Fruit fly (Drosophila melanogaster): ENCODE data around the gene CG3817.
A peak's percentile ranks its signal among the peaks of the same experiment; 100 is the strongest.

Gene CG3817

DNA sequence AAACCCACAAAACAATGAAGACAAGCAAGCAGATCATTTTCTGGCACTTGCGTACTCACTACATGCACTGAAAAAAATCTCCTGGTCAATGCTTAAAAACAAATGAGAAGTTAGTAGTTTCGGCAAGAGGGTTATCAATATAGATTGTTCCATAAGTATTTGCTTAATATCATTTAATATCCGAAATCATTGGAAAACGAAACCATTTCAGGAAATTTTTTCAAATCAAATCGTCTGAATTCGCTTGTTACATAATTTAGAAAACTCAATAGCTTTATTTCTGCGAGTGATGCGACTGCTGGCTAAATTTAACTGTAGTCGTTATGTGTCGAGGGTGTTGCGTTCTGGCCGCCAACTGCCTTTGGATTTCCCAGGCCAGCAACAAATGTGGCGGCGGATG, 20.4 kb upstream of the CG3817 start (continued):
- no peak for TF ChIP-seq Nf-YB (GFP tag; optimal IDR thresholded peaks at IDR 0.05)
- no peak for TF ChIP-seq CG15011 (GFP tag; optimal IDR thresholded peaks at IDR 0.05)
- TF ChIP-seq ab (GFP tag; optimal IDR thresholded peaks at IDR 0.05) = no peak
- TF ChIP-seq D19A (tag; optimal IDR thresholded peaks at IDR 0.05) = no peak
- TF ChIP-seq CG1233 (GFP tag; optimal IDR thresholded peaks at IDR 0.05) = no peak
- peak; percentile 34 for TF ChIP-seq CG10147 (GFP tag; optimal IDR thresholded peaks at IDR 0.05)
- TF ChIP-seq Awh (GFP tag; IDR thresholded peaks at IDR 0.05) = no peak
- TF ChIP-seq CG12769 (tag; optimal IDR thresholded peaks at IDR 0.05) = peak; percentile 4
- no peak for TF ChIP-seq Poxn (GFP tag; IDR thresholded peaks at IDR 0.05)
- no peak for TF ChIP-seq org-1 (GFP tag; optimal IDR thresholded peaks at IDR 0.05)
- TF ChIP-seq CG14710 (tag; optimal IDR thresholded peaks at IDR 0.05) = no peak
- TF ChIP-seq CG6791 (GFP tag; IDR thresholded peaks at IDR 0.05; ENCODE audit: partially characterized antibody) = no peak
- no peak for TF ChIP-seq Hr39 (optimal IDR thresholded peaks at IDR 0.05)
- TF ChIP-seq CoRest (tag; optimal IDR thresholded peaks at IDR 0.05) = no peak
- peak; percentile 5 for TF ChIP-seq CG12155 (GFP tag; optimal IDR thresholded peaks at IDR 0.05)
- TF ChIP-seq klu (GFP tag; IDR thresholded peaks at IDR 0.05) = no peak
- no peak for TF ChIP-seq schlank (tag; optimal IDR thresholded peaks at IDR 0.05)
- TF ChIP-seq CG13424 (tag; optimal IDR thresholded peaks at IDR 0.05) = peak; percentile 20
- TF ChIP-seq Hmr (GFP tag; optimal IDR thresholded peaks at IDR 0.05) = peak; percentile 50
- TF ChIP-seq Mrtf (GFP tag; IDR thresholded peaks at IDR 0.05) = no peak
- TF ChIP-seq Atf6 (GFP tag; IDR thresholded peaks at IDR 0.05) = no peak; the same call in 1 of the 2 replicates
- no peak for TF ChIP-seq ind (GFP tag; optimal IDR thresholded peaks at IDR 0.05)
- no peak for TF ChIP-seq inv (GFP tag; IDR thresholded peaks at IDR 0.05; ENCODE audit: partially characterized antibody)
- peak; percentile 31 for TF ChIP-seq CG7556 (GFP tag; optimal IDR thresholded peaks at IDR 0.05)
- TF ChIP-seq CG7987 (GFP tag; optimal IDR thresholded peaks at IDR 0.05) = no peak
- no peak for TF ChIP-seq dan (GFP tag; IDR thresholded peaks at IDR 0.05)
- TF ChIP-seq CG15479 (GFP tag; optimal IDR thresholded peaks at IDR 0.05) = no peak
- peak; percentile 21 for TF ChIP-seq NfI (GFP tag; optimal IDR thresholded peaks at IDR 0.05)
- TF ChIP-seq CG18262 (tag; optimal IDR thresholded peaks at IDR 0.05) = no peak
- peak; percentile 29; the same call in 2 of the 3 replicates for TF ChIP-seq dysf (GFP tag; IDR thresholded peaks at IDR 0.05)
- no peak for TF ChIP-seq fd64A (GFP tag; optimal IDR thresholded peaks at IDR 0.05)
- TF ChIP-seq knrl (GFP tag; IDR thresholded peaks at IDR 0.05; ENCODE audit: partially characterized antibody) = no peak
- peak; percentile 39 for TF ChIP-seq gro (GFP tag; optimal IDR thresholded peaks at IDR 0.05)
- peak; percentile 8 for TF ChIP-seq caup (GFP tag; optimal IDR thresholded peaks at IDR 0.05; ENCODE audit: severe bottlenecking)
- peak in 1 of 2 experiments; percentile 25 for TF ChIP-seq Hr51 (GFP tag; optimal IDR thresholded peaks at IDR 0.05)
- TF ChIP-seq Spps (tag; optimal IDR thresholded peaks at IDR 0.05) = no peak
- TF ChIP-seq CG17359 (tag; optimal IDR thresholded peaks at IDR 0.05) = peak; percentile 31
- TF ChIP-seq jumu (GFP tag; optimal IDR thresholded peaks at IDR 0.05) = no peak
- TF ChIP-seq Hand (GFP tag; optimal IDR thresholded peaks at IDR 0.05) = peak; percentile 17
- peak; percentile 59 for TF ChIP-seq lab (GFP tag; optimal IDR thresholded peaks at IDR 0.05)
- TF ChIP-seq CG34376 (GFP tag; optimal IDR thresholded peaks at IDR 0.05) = no peak
- TF ChIP-seq Meics (GFP tag; optimal IDR thresholded peaks at IDR 0.05) = peak; percentile 40
- peak; percentile 25 for TF ChIP-seq grau (tag; optimal IDR thresholded peaks at IDR 0.05)
- peak; percentile 61 for TF ChIP-seq Med (GFP tag)
- no peak for TF ChIP-seq CG4707 (GFP tag; optimal IDR thresholded peaks at IDR 0.05)
- no peak for TF ChIP-seq CG10959 (GFP tag; IDR thresholded peaks at IDR 0.05)
- no peak for TF ChIP-seq Doc3 (GFP tag; IDR thresholded peaks at IDR 0.05; ENCODE audit: partially characterized antibody)
- TF ChIP-seq CG11504 (tag; optimal IDR thresholded peaks at IDR 0.05) = peak; percentile 49
- TF ChIP-seq CG9817 (tag; optimal IDR thresholded peaks at IDR 0.05) = peak; percentile 2
